Worm (Caenorhabditis elegans): Measurements from ENCODE around the gene C30F2.2.
A peak's percentile ranks its signal among the peaks of the same experiment; 100 is the strongest.

DNA sequence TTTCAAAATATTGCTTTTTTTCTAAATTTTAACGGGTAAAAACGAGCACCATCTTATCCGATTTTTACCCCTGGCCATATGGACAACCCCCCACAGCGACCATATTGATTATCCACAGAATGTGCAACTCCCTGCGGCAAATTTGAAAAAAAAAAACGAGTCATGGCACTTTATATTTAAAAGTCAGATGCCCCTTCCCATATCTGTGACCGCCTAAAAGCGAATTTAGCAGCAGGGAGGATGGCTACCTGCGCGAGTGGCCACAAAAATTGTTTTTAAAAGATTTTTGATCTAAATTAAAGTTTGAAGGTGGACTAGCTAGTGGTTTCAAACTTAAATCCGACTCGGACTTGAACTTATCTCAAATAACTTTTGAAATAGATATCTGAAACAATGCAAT lies 28.6 kb downstream of the C30F2.2 start:
- TF ChIP-seq flh-1 (GFP tag; optimal IDR thresholded peaks at IDR 0.05) (no peak), blmp-1 (tag; optimal IDR thresholded peaks at IDR 0.05) (peak; percentile 6), nhr-237 (tag; optimal IDR thresholded peaks at IDR 0.05) (peak; percentile 98), mab-5 (tag; optimal IDR thresholded peaks at IDR 0.05) (peak; percentile 88)

Measured in whole organism, mixed stage, embryonic.